Worm (Caenorhabditis elegans) whole organism, young adult: ENCODE data around the gene F13D2.1.

ENCODE experiments used
- B0261.1 ChIP-seq: sonication (generic microtip); optimal IDR thresholded peaks from 2 replicates; lab custom pipeline; 2016; ENCODE audit warnings: mild to moderate bottlenecking, missing genetic modification characterization, moderate library complexity, missing compliant biosample characterization
- F23B12.7 ChIP-seq: sonication (generic microtip); optimal IDR thresholded peaks from 2 replicates; lab custom pipeline; 2017; ENCODE audit warnings: missing genetic modification characterization, mild to moderate bottlenecking, missing compliant biosample characterization, antibody characterized with exemption, moderate library complexity; ENCODE audit not compliant: insufficient read depth
- F33H1.4 ChIP-seq: fragments of 200-800 bp; sonication (Bioruptor generic); IDR thresholded peaks from 2 replicates; pipeline ENCODE4 v1.3.6; 2022; ENCODE audit warnings: missing genetic modification reagents, missing genetic modification characterization, missing compliant biosample characterization
- Y53F4B.3 ChIP-seq: fragments of 200-800 bp; sonication (Bioruptor generic); IDR thresholded peaks from 2 replicates; pipeline ENCODE4 v1.3.6; 2022; ENCODE audit warnings: missing genetic modification reagents, missing genetic modification characterization, missing compliant biosample characterization
- akir-1 ChIP-seq: fragments of 200-800 bp; sonication (Bioruptor generic); optimal IDR thresholded peaks from 2 replicates; lab custom pipeline; 2018; ENCODE audit warnings: mild to moderate bottlenecking, missing genetic modification characterization, moderate library complexity, missing compliant biosample characterization
- ama-1 ChIP-seq, 3 experiments: fragments of 150-350 bp in 1 of 3; sonication (generic microtip) in 2 of 3; optimal IDR thresholded peaks; 2 replicates each; lab custom pipeline; 2014 to 2018; ENCODE audit warnings: missing biosample characterization in 2 of 3, missing genetic modification characterization in 2 of 3, missing genetic modification reagents in 2 of 3
- atf-7 ChIP-seq: sonication (generic microtip); optimal IDR thresholded peaks from 2 replicates; lab custom pipeline; 2017; ENCODE audit warnings: mild to moderate bottlenecking, missing genetic modification characterization, missing compliant biosample characterization
- ceh-79 ChIP-seq: sonication (generic microtip); optimal IDR thresholded peaks from 2 replicates; lab custom pipeline; 2017; ENCODE audit warnings: mild to moderate bottlenecking, missing genetic modification characterization, missing compliant biosample characterization
- ekl-4 ChIP-seq: fragments of 200-800 bp; sonication (Bioruptor generic); IDR thresholded peaks from 2 replicates; pipeline ENCODE4 v1.3.6; 2022; ENCODE audit warnings: missing genetic modification reagents, missing genetic modification characterization, missing compliant biosample characterization
- him-1 ChIP-seq: sonication (generic microtip); optimal IDR thresholded peaks from 2 replicates; lab custom pipeline; 2016; ENCODE audit warnings: missing genotype, missing genetic modification reagents, missing genetic modification characterization, missing compliant biosample characterization
- madf-6 ChIP-seq: fragments of 200-800 bp; sonication (Bioruptor generic); IDR thresholded peaks from 2 replicates; pipeline ENCODE4 v1.3.6; 2022; ENCODE audit warnings: missing genetic modification reagents, missing genetic modification characterization, missing compliant biosample characterization
- snpc-1.3 ChIP-seq: sonication (generic microtip); optimal IDR thresholded peaks from 2 replicates; lab custom pipeline; 2017; ENCODE audit warnings: missing genetic modification characterization, mild to moderate bottlenecking, missing compliant biosample characterization, antibody characterized with exemption, moderate library complexity, missing genotype, missing genetic modification reagents; ENCODE audit not compliant: insufficient read depth
- unc-62 ChIP-seq: fragments of 150-350 bp; optimal IDR thresholded peaks from 2 replicates; lab custom pipeline; 2014; ENCODE audit warnings: missing biosample characterization, missing genetic modification reagents, missing genetic modification characterization

DNA sequence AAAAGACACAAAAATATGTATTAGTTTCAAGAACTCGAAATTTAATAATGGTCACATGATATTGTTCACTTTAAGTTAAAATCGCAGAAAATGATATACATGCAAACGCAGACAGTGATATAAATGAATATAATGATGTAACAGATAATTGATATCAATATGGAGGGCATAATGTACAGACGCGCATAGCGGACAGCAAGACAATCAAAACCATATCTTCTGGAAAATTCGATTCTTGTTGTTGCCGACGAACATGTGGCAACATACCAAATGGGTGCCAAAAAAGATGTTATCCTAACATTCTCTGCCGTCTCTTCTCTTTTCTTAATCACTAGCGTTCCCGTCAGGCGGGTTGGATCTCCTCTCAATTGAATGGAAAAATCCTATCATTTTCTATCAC lies 1.0 kb upstream of the F13D2.1 start:
- TF ChIP-seq F33H1.4 (GFP tag; lab: Robert Waterston, UW) (no peak), him-1 (tag; lab: Kevin White, UChicago) (no peak), B0261.1 (tag; lab: Kevin White, UChicago) (no peak), ekl-4 (no peak), ama-1 (optimal IDR thresholded peaks at IDR 0.05; lab: Kevin White, UChicago) (no peak), ama-1 (GFP tag; optimal IDR thresholded peaks at IDR 0.05; lab: Kevin White, UChicago) (no peak), F23B12.7 (no peak), unc-62 (GFP tag; lab: Kevin White, UChicago) (no peak), madf-6 (GFP tag; lab: Robert Waterston, UW) (no peak), snpc-1.3 (tag; lab: Kevin White, UChicago) (no peak), ceh-79 (no peak), atf-7 (tag; lab: Kevin White, UChicago) (no peak), Y53F4B.3 (GFP tag; lab: Robert Waterston, UW) (no peak), akir-1 (no peak)
